Worm (Caenorhabditis elegans) whole organism, L4 larva: ENCODE results near the gene W08E12.4.
"Not testable (repeated sequence)": the region's sequence is repeated elsewhere in the genome, so short reads cannot be mapped to it uniquely, and the experiment has no call there.

Experiments
- D1046.2 ChIP-seq: fragments of 200-800 bp; sonication (Bioruptor generic); IDR thresholded peaks from 2 replicates; pipeline ENCODE4 v1.3.6; 2022; ENCODE audit warnings: missing genetic modification characterization, missing compliant biosample characterization
- F37D6.2 ChIP-seq: sonication (generic microtip); optimal IDR thresholded peaks from 2 replicates; lab custom pipeline; 2016; ENCODE audit warnings: mild to moderate bottlenecking, missing genetic modification characterization, missing compliant biosample characterization
- F44E2.7 ChIP-seq: fragments of 200-800 bp; sonication (Bioruptor generic); IDR thresholded peaks from 2 replicates; pipeline ENCODE4 v2.1.2; 2022; ENCODE audit warnings: missing genetic modification characterization, missing compliant biosample characterization
- F49E8.2 ChIP-seq: sonication (generic microtip); optimal IDR thresholded peaks from 2 replicates; lab custom pipeline; 2016; ENCODE audit warnings: missing compliant biosample characterization, mild to moderate bottlenecking, missing genetic modification characterization, borderline replicate concordance
- T26A8.4 ChIP-seq: fragments of 200-800 bp; sonication (Bioruptor generic); IDR thresholded peaks from 2 replicates; pipeline ENCODE4 v1.3.6; 2022; ENCODE audit warnings: missing genetic modification characterization, missing compliant biosample characterization
- Y48G9A.11 ChIP-seq: fragments of 200-800 bp; sonication (Bioruptor generic); IDR thresholded peaks from 2 replicates; pipeline ENCODE4 v1.3.6; 2022; ENCODE audit warnings: missing genetic modification reagents, missing genetic modification characterization, missing compliant biosample characterization
- Y75B8A.6 ChIP-seq: fragments of 200-800 bp; sonication (Bioruptor generic); IDR thresholded peaks from 2 replicates; pipeline ENCODE4 v1.3.6; 2022; ENCODE audit warnings: missing genetic modification reagents, missing genetic modification characterization, missing compliant biosample characterization
- ZK337.2 ChIP-seq: fragments of 200-800 bp; sonication (Bioruptor generic); IDR thresholded peaks from 2 replicates; pipeline ENCODE4 v1.3.6; 2022; ENCODE audit warnings: missing genetic modification reagents, missing genetic modification characterization, missing compliant biosample characterization
- arid-1 ChIP-seq: fragments of 200-800 bp; sonication (Bioruptor generic); conservative IDR thresholded peaks from 2 replicates; pipeline ENCODE4 v1.3.6; 2022; ENCODE audit warnings: missing genetic modification reagents, missing genetic modification characterization, missing compliant biosample characterization
- ceh-20 ChIP-seq: fragments of 200-800 bp; sonication (Bioruptor generic); IDR thresholded peaks from 2 replicates; pipeline ENCODE4 v1.3.6; 2022; ENCODE audit warnings: missing genetic modification reagents, missing genetic modification characterization, missing compliant biosample characterization
- ceh-44 ChIP-seq: fragments of 200-800 bp; sonication (Bioruptor generic); IDR thresholded peaks from 2 replicates; pipeline ENCODE4 v1.3.6; 2022; ENCODE audit warnings: missing genetic modification reagents, missing genetic modification characterization, missing compliant biosample characterization
- ctbp-1 ChIP-seq: fragments of 200-800 bp; sonication (Bioruptor generic); IDR thresholded peaks from 2 replicates; pipeline ENCODE4 v1.3.6; 2022; ENCODE audit warnings: missing genetic modification reagents, missing genetic modification characterization, missing compliant biosample characterization
- daf-8 ChIP-seq: fragments of 200-800 bp; sonication (Bioruptor generic); IDR thresholded peaks from 2 replicates; pipeline ENCODE4 v1.3.6; 2022; ENCODE audit warnings: missing genetic modification characterization, missing compliant biosample characterization
- dmd-6 ChIP-seq: fragments of 200-800 bp; sonication (Bioruptor generic); IDR thresholded peaks from 2 replicates; pipeline ENCODE4 v1.3.6; 2022; ENCODE audit warnings: missing genetic modification reagents, missing genetic modification characterization, missing compliant biosample characterization
- dpl-1 ChIP-seq: fragments of 150-350 bp; optimal IDR thresholded peaks from 2 replicates; lab custom pipeline; 2014; ENCODE audit warnings: missing biosample characterization, missing genetic modification reagents, missing genetic modification characterization
- duxl-1 ChIP-seq: sonication (generic microtip); optimal IDR thresholded peaks from 2 replicates; lab custom pipeline; 2016; ENCODE audit warnings: mild to moderate bottlenecking, missing genetic modification characterization, moderate library complexity, missing compliant biosample characterization; ENCODE audit not compliant: poor library complexity
- dve-1 ChIP-seq: sonication (generic microtip); optimal IDR thresholded peaks from 2 replicates; lab custom pipeline; 2017; ENCODE audit warnings: antibody characterized with exemption, mild to moderate bottlenecking, missing genetic modification characterization, missing compliant biosample characterization; ENCODE audit not compliant: insufficient read depth
- egl-43 ChIP-seq: fragments of 200-800 bp; sonication (Bioruptor generic); IDR thresholded peaks from 2 replicates; pipeline ENCODE4 v1.3.6; 2022; ENCODE audit warnings: missing genetic modification reagents, missing genetic modification characterization, missing compliant biosample characterization
- hlh-11 ChIP-seq: fragments of 200-800 bp; sonication (Bioruptor generic); optimal IDR thresholded peaks from 2 replicates; lab custom pipeline; 2018; ENCODE audit warnings: mild to moderate bottlenecking, missing genetic modification characterization, missing compliant biosample characterization
- hmg-1.1 ChIP-seq: fragments of 200-800 bp; sonication (Bioruptor generic); IDR thresholded peaks from 2 replicates; pipeline ENCODE4 v1.3.6; 2022; ENCODE audit warnings: missing genetic modification reagents, missing genetic modification characterization, missing compliant biosample characterization
- jun-1 ChIP-seq: fragments of 150-350 bp; optimal IDR thresholded peaks from 2 replicates; lab custom pipeline; 2014; ENCODE audit warnings: missing biosample characterization, missing genetic modification reagents, missing genetic modification characterization
- lin-1 ChIP-seq: fragments of 200-800 bp; sonication (Bioruptor generic); IDR thresholded peaks from 2 replicates; pipeline ENCODE4 v1.3.6; 2022; ENCODE audit warnings: missing genetic modification reagents, missing genetic modification characterization, missing compliant biosample characterization
- lin-29 ChIP-seq: fragments of 200-800 bp; sonication (Bioruptor generic); IDR thresholded peaks from 2 replicates; pipeline ENCODE4 v1.3.6; 2022; ENCODE audit warnings: missing genetic modification reagents, missing genetic modification characterization, missing compliant biosample characterization
- lin-38 ChIP-seq: fragments of 200-800 bp; sonication (Bioruptor generic); IDR thresholded peaks from 2 replicates; pipeline ENCODE4 v1.3.6; 2022; ENCODE audit warnings: missing genetic modification reagents, missing genetic modification characterization, missing compliant biosample characterization
- lsy-2 ChIP-seq, 2 experiments: fragments of 150-350 bp in 1 of 2; sonication (generic microtip) in 1 of 2; optimal IDR thresholded peaks; 2 replicates each; lab custom pipeline; 2014 to 2017; ENCODE audit warnings: missing biosample characterization in 2 of 2, missing genetic modification characterization in 2 of 2
- mdt-29 ChIP-seq: fragments of 200-800 bp; sonication (Bioruptor generic); IDR thresholded peaks from 2 replicates; pipeline ENCODE4 v1.3.6; 2022; ENCODE audit warnings: missing genetic modification reagents, missing genetic modification characterization, missing compliant biosample characterization
- mep-1 ChIP-seq: fragments of 150-350 bp; sonication (generic microtip); optimal IDR thresholded peaks from 3 replicates; lab custom pipeline; 2014; ENCODE audit warnings: missing biosample characterization, missing genetic modification characterization
- mes-2 ChIP-seq: sonication (generic microtip); optimal IDR thresholded peaks from 2 replicates; lab custom pipeline; 2016; ENCODE audit warnings: missing genotype, mild to moderate bottlenecking, missing genetic modification characterization, missing compliant biosample characterization; ENCODE audit not compliant: poor library complexity, severe bottlenecking
- mxl-2 ChIP-seq: fragments of 200-800 bp; sonication (Bioruptor generic); conservative IDR thresholded peaks from 2 replicates; pipeline ENCODE4 v1.3.6; 2022; ENCODE audit warnings: missing genetic modification reagents, missing genetic modification characterization, missing compliant biosample characterization
- mxl-3 ChIP-seq: fragments of 200-800 bp; sonication (Bioruptor generic); optimal IDR thresholded peaks from 2 replicates; lab custom pipeline; 2018; ENCODE audit warnings: mild to moderate bottlenecking, missing genetic modification characterization, missing compliant biosample characterization
- nhr-102 ChIP-seq: sonication (generic microtip); optimal IDR thresholded peaks from 2 replicates; lab custom pipeline; 2016; ENCODE audit warnings: mild to moderate bottlenecking, missing genetic modification characterization, moderate library complexity, missing compliant biosample characterization
- nhr-28 ChIP-seq: fragments of 150-350 bp; optimal IDR thresholded peaks from 2 replicates; lab custom pipeline; 2014; ENCODE audit warnings: missing biosample characterization, missing genetic modification characterization
- nhr-41 ChIP-seq: fragments of 200-800 bp; sonication (Bioruptor generic); IDR thresholded peaks from 2 replicates; pipeline ENCODE4 v1.3.6; 2022; ENCODE audit warnings: missing genetic modification reagents, missing genetic modification characterization, missing compliant biosample characterization
- nhr-42 ChIP-seq: fragments of 200-800 bp; sonication (Bioruptor generic); IDR thresholded peaks from 2 replicates; pipeline ENCODE4 v1.3.6; 2022; ENCODE audit warnings: missing genetic modification characterization, missing compliant biosample characterization
- nhr-77 ChIP-seq: fragments of 150-350 bp; optimal IDR thresholded peaks from 2 replicates; lab custom pipeline; 2014; ENCODE audit warnings: missing biosample characterization, missing genetic modification characterization
- pha-4 ChIP-seq, 2 experiments: fragments of 150-350 bp in 1 of 2; fragments of 200-800 bp in 1 of 2; sonication (Bioruptor generic) in 1 of 2; IDR thresholded peaks in 1 of 2; optimal IDR thresholded peaks in 1 of 2; 2 replicates each; pipeline versions ENCODE4 v1.3.6 to Lab custom; 2014 to 2022; ENCODE audit warnings: missing genetic modification characterization in 2 of 2, missing genetic modification reagents in 2 of 2, missing biosample characterization in 1 of 2, missing compliant biosample characterization in 1 of 2
- php-3 ChIP-seq: fragments of 200-800 bp; sonication (Bioruptor generic); IDR thresholded peaks from 2 replicates; pipeline ENCODE4 v1.3.6; 2022; ENCODE audit warnings: missing genetic modification reagents, missing genetic modification characterization, missing compliant biosample characterization
- snpc-1.2 ChIP-seq: fragments of 200-800 bp; sonication (Bioruptor generic); IDR thresholded peaks from 2 replicates; pipeline ENCODE4 v1.3.6; 2022; ENCODE audit warnings: missing genetic modification reagents, missing genetic modification characterization, missing compliant biosample characterization
- spr-1 ChIP-seq: sonication (generic microtip); optimal IDR thresholded peaks from 2 replicates; lab custom pipeline; 2016; ENCODE audit warnings: mild to moderate bottlenecking, missing genetic modification characterization, missing compliant biosample characterization
- spr-3 ChIP-seq: fragments of 200-800 bp; sonication (Bioruptor generic); optimal IDR thresholded peaks from 2 replicates; lab custom pipeline; 2018; ENCODE audit warnings: mild to moderate bottlenecking, missing genetic modification characterization, missing compliant biosample characterization
- tag-97 ChIP-seq: fragments of 200-800 bp; sonication (Bioruptor generic); IDR thresholded peaks from 2 replicates; pipeline ENCODE4 v1.3.6; 2022; ENCODE audit warnings: missing genetic modification characterization, missing compliant biosample characterization
- tra-1 ChIP-seq: fragments of 200-800 bp; sonication (Bioruptor generic); IDR thresholded peaks from 2 replicates; pipeline ENCODE4 v1.3.6; 2022; ENCODE audit warnings: missing genetic modification reagents, missing genetic modification characterization, missing compliant biosample characterization
- unc-130 ChIP-seq: sonication (generic microtip); optimal IDR thresholded peaks from 2 replicates; lab custom pipeline; 2016; ENCODE audit warnings: missing genetic modification reagents, missing genetic modification characterization, missing compliant biosample characterization
- vab-7 ChIP-seq: fragments of 200-800 bp; sonication (Bioruptor generic); IDR thresholded peaks from 2 replicates; pipeline ENCODE4 v1.3.6; 2022; ENCODE audit warnings: missing genetic modification reagents, missing genetic modification characterization, missing compliant biosample characterization
- zfp-2 ChIP-seq: sonication (generic microtip); optimal IDR thresholded peaks from 2 replicates; lab custom pipeline; 2016; ENCODE audit warnings: mild to moderate bottlenecking, missing genetic modification characterization, missing compliant biosample characterization
- zfp-3 ChIP-seq: fragments of 200-800 bp; sonication (Bioruptor generic); conservative IDR thresholded peaks from 2 replicates; pipeline ENCODE4 v1.3.6; 2022; ENCODE audit warnings: missing genetic modification reagents, missing genetic modification characterization, missing compliant biosample characterization

Gene W08E12.4

DNA sequence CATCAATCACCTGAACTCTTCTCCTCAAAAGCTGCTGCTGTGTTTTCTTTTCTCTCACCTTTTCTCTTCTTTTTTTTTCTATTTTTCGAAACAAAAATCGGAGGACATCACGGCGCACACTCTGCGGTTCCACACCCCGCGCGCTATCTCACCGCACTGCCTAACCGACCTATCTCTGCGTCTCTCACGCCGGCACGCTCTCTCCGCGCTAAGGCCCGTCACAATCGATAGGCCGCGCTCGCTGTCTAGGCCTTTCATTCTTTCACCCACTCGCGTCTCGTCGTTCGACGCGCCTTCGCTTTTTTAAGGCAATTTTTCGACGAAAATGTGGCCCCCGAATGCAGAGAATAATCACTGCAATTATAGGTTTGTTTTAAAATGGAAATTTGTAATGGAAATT is 9.1 kb downstream of the W08E12.4 start, which contains the start of gene zip-11 (continued):
- no peak for TF ChIP-seq jun-1 (tag; lab: Kevin White, UChicago)
- 0 out of 2 replicates have a peak, but pooled peaks have one; percentile 8 for TF ChIP-seq tra-1 (GFP tag; lab: Robert Waterston, UW)

DNA sequence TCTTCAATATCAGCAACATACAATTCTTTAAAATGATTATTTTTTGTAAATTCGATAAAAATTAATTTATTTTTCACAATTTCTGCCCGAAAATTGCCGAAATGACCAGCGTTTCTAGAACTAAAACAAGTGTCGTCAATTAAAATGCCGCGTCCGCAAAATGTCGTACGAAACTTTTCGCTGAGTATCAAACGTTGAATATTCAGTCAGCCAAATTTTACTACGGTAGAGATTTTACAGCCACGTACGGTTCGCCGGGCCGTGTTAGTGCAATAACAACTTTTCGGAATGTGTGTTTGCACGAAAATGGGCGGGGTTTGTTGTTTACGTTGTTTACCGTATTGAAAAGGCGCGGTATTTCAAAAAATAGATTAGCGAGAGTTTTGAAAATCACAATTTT is 11.2 kb downstream of the W08E12.4 start:
- TF ChIP-seq snpc-1.2 (GFP tag; lab: Robert Waterston, UW) (peak; percentile 88), Y48G9A.11 (peak; percentile 94), mdt-29 (GFP tag; lab: Robert Waterston, UW) (peak; percentile 96), mxl-3 (GFP tag; lab: Kevin White, UChicago) (peak; percentile 45), spr-1 (tag; lab: Kevin White, UChicago) (peak; percentile 66), lin-1 (GFP tag; lab: Robert Waterston, UW) (peak; percentile 93), daf-8 (peak; percentile 97), nhr-41 (peak; percentile 93), dve-1 (tag; lab: Kevin White, UChicago) (peak; percentile 35), mes-2 (tag; lab: Kevin White, UChicago) (peak; percentile 78), T26A8.4 (GFP tag; lab: Robert Waterston, UW) (peak; percentile 98), duxl-1 (tag; lab: Kevin White, UChicago) (peak; percentile 64), zfp-3 (GFP tag; lab: Robert Waterston, UW) (peak; percentile 98), F49E8.2 (tag; lab: Kevin White, UChicago) (peak; percentile 22), dmd-6 (peak; percentile 98), nhr-28 (tag; lab: Kevin White, UChicago) (peak; percentile 6), nhr-42 (GFP tag; lab: Robert Waterston, UW) (peak; percentile 98), hlh-11 (tag; lab: Kevin White, UChicago) (peak; percentile 69), lsy-2 (tag; optimal IDR thresholded peaks at IDR 0.05; lab: Kevin White, UChicago) (peak; percentile 78 to 92), hmg-1.1 (GFP tag; lab: Robert Waterston, UW) (peak; percentile 90), ceh-44 (0 out of 2 replicates have a peak, but pooled peaks have one; percentile 44), D1046.2 (GFP tag; lab: Robert Waterston, UW) (peak; percentile 97), lin-29 (peak; percentile 96), pha-4 (GFP tag; IDR thresholded peaks at IDR 0.05; lab: Robert Waterston, UW) (peak; percentile 96; the same call in 1 of the 2 replicates), unc-130 (GFP tag; lab: Kevin White, UChicago) (peak; percentile 51), mep-1 (tag; lab: Kevin White, UChicago) (peak; percentile 20), egl-43 (peak; percentile 89), dpl-1 (GFP tag; lab: Kevin White, UChicago) (peak; percentile 56), F37D6.2 (tag; lab: Kevin White, UChicago) (peak; percentile 67), mxl-2 (GFP tag; lab: Robert Waterston, UW) (0 out of 2 replicates have a peak, but pooled peaks have one; percentile 47), F44E2.7 (GFP tag; lab: Robert Waterston, UW) (peak; percentile 72; the same call in 1 of the 2 replicates), ctbp-1 (peak; percentile 79), ceh-20 (GFP tag; lab: Robert Waterston, UW) (peak; percentile 96), spr-3 (GFP tag; lab: Kevin White, UChicago) (peak; percentile 54), nhr-77 (peak; percentile 38), nhr-102 (tag; lab: Kevin White, UChicago) (peak; percentile 88), tra-1 (GFP tag; lab: Robert Waterston, UW) (peak; percentile 96), ZK337.2 (GFP tag; lab: Robert Waterston, UW) (peak; percentile 82), tag-97 (GFP tag; lab: Robert Waterston, UW) (0 out of 2 replicates have a peak, but pooled peaks have one; percentile 40), vab-7 (GFP tag; lab: Robert Waterston, UW) (peak; percentile 77), Y75B8A.6 (GFP tag; lab: Robert Waterston, UW) (peak; percentile 83; the same call in 1 of the 2 replicates), php-3 (GFP tag; lab: Robert Waterston, UW) (peak; percentile 96), lin-38 (GFP tag; lab: Robert Waterston, UW) (peak; percentile 98), arid-1 (peak; percentile 84), zfp-2 (tag; lab: Kevin White, UChicago) (peak; percentile 72)
- not testable (repeated sequence) for TF ChIP-seq pha-4 (tag; optimal IDR thresholded peaks at IDR 0.05; lab: Kevin White, UChicago)
